Worm (Caenorhabditis elegans): Measurements from ENCODE around the gene nhr-251.

nhr-251 gene

DNA sequence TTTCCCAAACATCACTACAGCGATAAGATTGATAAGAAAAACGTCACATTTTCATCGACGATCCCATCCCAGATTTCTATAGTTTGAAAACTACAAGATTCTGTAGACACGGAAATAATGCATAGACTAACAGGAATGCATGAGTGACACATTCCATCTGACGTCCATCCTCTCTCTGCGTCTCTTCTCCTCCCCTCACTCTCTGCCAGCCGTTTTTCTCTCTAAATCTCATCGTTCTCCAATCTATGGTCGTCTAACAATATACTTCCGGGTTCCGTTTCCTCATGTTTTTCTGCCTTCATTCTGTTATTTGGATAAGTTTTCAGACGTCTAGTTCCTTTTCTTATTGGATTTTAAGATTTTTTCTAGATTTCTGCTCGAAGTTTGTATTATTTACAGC is 18.7 kb downstream of the nhr-251 start, which contains the start of gene F48G7.4 (continued):
- peak in 1 of 2 experiments; percentile 99 for TF ChIP-seq unc-62 (GFP tag; optimal IDR thresholded peaks at IDR 0.05 in 1 of 2)
- no peak for TF ChIP-seq unc-62 (tag; optimal IDR thresholded peaks at IDR 0.05)
- peak; percentile 65 for TF ChIP-seq fkh-10 (GFP tag; optimal IDR thresholded peaks at IDR 0.05)
- peak; percentile 71 for TF ChIP-seq hlh-11 (tag; optimal IDR thresholded peaks at IDR 0.05)
- peak; percentile 24 for TF ChIP-seq nhr-48 (tag; optimal IDR thresholded peaks at IDR 0.05)

DNA sequence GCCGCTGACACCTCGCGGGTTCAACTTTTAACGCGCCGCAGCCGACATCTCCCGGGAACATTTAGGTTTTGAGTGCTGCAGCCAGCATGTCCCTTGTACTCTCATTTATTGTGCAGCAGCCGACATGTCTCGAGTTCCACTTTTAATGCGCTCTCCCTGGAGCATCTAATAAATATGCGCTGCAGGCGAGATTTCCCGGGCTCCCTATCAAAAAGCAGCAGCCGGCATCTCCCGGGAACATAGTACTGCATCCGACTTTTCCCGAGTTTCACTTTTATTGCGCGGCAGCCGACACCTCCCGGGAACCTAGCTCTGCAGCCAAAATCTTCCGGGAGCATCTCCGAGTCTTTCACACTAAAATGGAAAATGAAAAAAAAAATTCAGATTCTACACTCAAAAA is 20.7 kb downstream of the nhr-251 start:
- TF ChIP-seq lin-29 (GFP tag; IDR thresholded peaks at IDR 0.05) (no peak), ceh-32 (tag; optimal IDR thresholded peaks at IDR 0.05; ENCODE audit: poor library complexity) (no peak), dmd-9 (GFP tag; IDR thresholded peaks at IDR 0.05) (no peak), T20F7.1 (GFP tag; optimal IDR thresholded peaks at IDR 0.05) (no peak), aha-1 (tag) (peak; percentile 3), set-16 (GFP tag; IDR thresholded peaks at IDR 0.05) (peak; percentile 51), nhr-76 (tag; optimal IDR thresholded peaks at IDR 0.05) (no peak)

DNA sequence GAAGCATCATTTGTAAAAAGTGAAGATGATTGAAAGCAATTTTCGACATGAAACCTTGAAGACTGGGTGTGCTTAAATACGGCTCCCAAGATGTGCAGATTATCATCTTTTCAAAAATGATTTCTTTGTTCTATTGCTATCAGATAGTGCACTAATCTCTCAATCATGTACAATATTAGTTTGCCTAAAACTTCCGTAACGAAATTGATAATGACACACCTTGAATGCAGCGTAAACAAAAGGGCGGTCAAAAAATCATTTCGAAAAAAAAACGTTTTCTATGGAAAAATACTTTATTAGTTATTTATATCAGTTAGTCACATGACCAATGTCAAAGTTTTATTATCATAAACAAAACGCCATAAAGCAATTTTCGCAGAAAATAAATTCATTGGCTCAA is 22.6 kb downstream of the nhr-251 start, which contains the start of gene F48G7.5:
Gene F48G7.5, minus strand, starts transcription at position 34 of the 400 bp plus-strand sequence.
- peak; percentile 6 for TF ChIP-seq dve-1 (tag; optimal IDR thresholded peaks at IDR 0.05; ENCODE audit: insufficient read depth)
- no peak for TF ChIP-seq egl-27 (tag; optimal IDR thresholded peaks at IDR 0.05)
- TF ChIP-seq daf-16 (GFP tag; optimal IDR thresholded peaks at IDR 0.05), result no peak
- peak; percentile 78 for TF ChIP-seq daf-16 (tag; optimal IDR thresholded peaks at IDR 0.05)
- peak; percentile 26 for TF ChIP-seq pqm-1 (tag; optimal IDR thresholded peaks at IDR 0.05)

DNA sequence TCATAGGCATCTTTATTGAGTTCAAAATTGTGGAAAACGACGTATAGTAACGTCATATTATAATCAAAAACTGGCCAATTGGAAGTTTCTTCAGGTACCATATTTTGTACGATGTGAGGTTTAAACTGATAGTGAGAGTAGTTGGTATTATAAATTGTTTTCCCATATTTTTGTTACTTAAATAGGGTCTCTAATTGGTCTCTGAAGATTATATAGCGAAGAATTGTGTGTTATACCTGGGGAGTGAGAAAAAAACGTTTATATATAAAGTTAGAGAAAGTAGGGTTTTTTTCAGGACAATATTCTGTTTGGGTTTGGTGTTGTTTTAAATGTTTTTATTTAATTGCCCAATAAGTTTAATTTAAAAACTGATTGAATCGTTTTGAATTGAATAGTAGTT is 24.6 kb downstream of the nhr-251 start, which contains the start of gene srt-17:
Gene srt-17, minus strand, starts transcription at position 101 of the 400 bp plus-strand sequence.
- TF ChIP-seq pqm-1 (tag; optimal IDR thresholded peaks at IDR 0.05) (no peak), nhr-42 (GFP tag; IDR thresholded peaks at IDR 0.05) (no peak), lin-15B (tag; optimal IDR thresholded peaks at IDR 0.05) (no peak), Y75B8A.6 (GFP tag; IDR thresholded peaks at IDR 0.05) (no peak), unc-62 (GFP tag; optimal IDR thresholded peaks at IDR 0.05 in 1 of 2) (no peak), unc-62 (tag; optimal IDR thresholded peaks at IDR 0.05) (no peak), dmd-6 (GFP tag; IDR thresholded peaks at IDR 0.05) (no peak)

DNA sequence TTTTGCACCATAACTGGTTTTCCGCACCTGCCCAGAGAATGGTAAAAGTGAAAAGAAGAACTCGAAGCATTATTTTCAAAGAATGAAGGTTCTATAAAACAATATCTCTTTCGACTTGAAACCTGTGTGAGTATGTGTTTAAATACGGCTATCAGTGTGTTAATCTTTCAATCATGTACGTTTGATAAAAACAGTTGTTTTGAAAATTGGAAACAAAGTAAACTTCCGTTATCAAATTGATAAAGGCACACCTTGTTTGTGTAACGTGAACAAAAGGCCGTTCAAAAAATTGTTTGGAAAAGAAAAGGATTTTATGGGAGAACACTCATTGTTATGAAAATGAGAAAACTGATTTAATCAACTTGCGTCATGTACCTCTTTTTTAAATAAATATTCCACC is 26.0 kb downstream of the nhr-251 start, which contains the start of gene F48G7.7:
Gene F48G7.7, minus strand, starts transcription at position 101 of the 400 bp plus-strand sequence.
- TF ChIP-seq fkh-10 (GFP tag; optimal IDR thresholded peaks at IDR 0.05) (no peak), daf-12 (tag; optimal IDR thresholded peaks at IDR 0.05) (no peak), dve-1 (tag; optimal IDR thresholded peaks at IDR 0.05; ENCODE audit: insufficient read depth) (no peak), unc-62 (GFP tag; optimal IDR thresholded peaks at IDR 0.05 in 1 of 2) (peak in 1 of 2 experiments; percentile 29), unc-62 (tag; optimal IDR thresholded peaks at IDR 0.05) (no peak), nhr-25 (tag; optimal IDR thresholded peaks at IDR 0.05; ENCODE audit: borderline replicate concordance, insufficient read depth) (no peak), daf-16 (GFP tag; optimal IDR thresholded peaks at IDR 0.05) (no peak), daf-16 (tag; optimal IDR thresholded peaks at IDR 0.05) (peak; percentile 10)

DNA sequence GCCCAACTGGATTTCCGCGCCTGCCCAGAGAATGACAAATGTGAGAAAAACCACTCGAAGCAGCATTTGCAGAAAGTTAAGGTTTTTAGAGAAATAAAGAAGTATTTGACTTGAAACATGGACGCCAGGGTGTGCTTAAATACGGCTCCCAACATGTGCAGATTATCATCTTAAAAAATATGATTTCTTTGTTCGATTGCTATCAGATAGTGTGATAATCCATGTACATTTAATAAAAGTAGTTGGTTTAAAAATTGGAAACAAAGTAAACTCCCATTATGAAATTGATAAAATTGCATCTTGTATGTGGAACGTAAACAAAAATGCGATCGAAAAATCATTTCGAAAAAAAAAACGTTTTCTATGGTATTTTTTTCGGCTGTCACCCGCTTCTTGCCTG is 27.3 kb downstream of the nhr-251 start, which contains the start of gene F48G7.8:
Gene F48G7.8, minus strand, starts transcription at position 101 of the 400 bp plus-strand sequence.
- TF ChIP-seq lin-38 (GFP tag; IDR thresholded peaks at IDR 0.05) (no peak), pha-4 (GFP tag; IDR thresholded peaks at IDR 0.05) (no peak), pha-4 (tag; optimal IDR thresholded peaks at IDR 0.05) (no peak), nhr-10 (tag; optimal IDR thresholded peaks at IDR 0.05) (no peak), ama-1 (optimal IDR thresholded peaks at IDR 0.05) (no peak), Y48G9A.11 (GFP tag; IDR thresholded peaks at IDR 0.05) (no peak), dmd-8 (GFP tag; IDR thresholded peaks at IDR 0.05) (no peak), lin-39 (tag; optimal IDR thresholded peaks at IDR 0.05) (no peak), hmg-1.1 (GFP tag; IDR thresholded peaks at IDR 0.05) (no peak), fkh-10 (GFP tag; optimal IDR thresholded peaks at IDR 0.05) (no peak), rbr-2 (tag; optimal IDR thresholded peaks at IDR 0.05) (no peak), aha-1 (tag) (no peak), mep-1 (tag; optimal IDR thresholded peaks at IDR 0.05) (no peak), ceh-28 (tag; optimal IDR thresholded peaks at IDR 0.05) (no peak), unc-62 (GFP tag; optimal IDR thresholded peaks at IDR 0.05 in 1 of 2) (no peak), unc-62 (tag; optimal IDR thresholded peaks at IDR 0.05) (no peak), tra-1 (GFP tag; IDR thresholded peaks at IDR 0.05) (no peak)
